Fruit fly (Drosophila melanogaster) whole organism, pupa: ENCODE results near the gene His3.3A.

Experiments
- CG10348 ChIP-seq: fragments of 200-800 bp; sonication (Bioruptor generic); IDR thresholded peaks from 2 replicates; pipeline ENCODE4 v1.3.6; 2022; ENCODE audit warnings: missing biosample characterization, missing genetic modification characterization
- CG12605 ChIP-seq: fragments of 200-800 bp; sonication (Bioruptor generic); IDR thresholded peaks from 2 replicates; pipeline ENCODE4 v1.3.6; 2022; ENCODE audit warnings: missing biosample characterization, missing genetic modification characterization
- CG15710 ChIP-seq: fragments of 200-800 bp; sonication (Bioruptor generic); optimal IDR thresholded peaks from 2 replicates; lab custom pipeline; 2018; ENCODE audit warnings: missing biosample characterization, mild to moderate bottlenecking, missing genetic modification characterization, moderate library complexity
- CG32121 ChIP-seq: fragments of 200-800 bp; sonication (Bioruptor generic); IDR thresholded peaks from 2 replicates; pipeline ENCODE4 v1.3.6; 2022; ENCODE audit warnings: missing biosample characterization, missing genetic modification characterization
- CG4496 ChIP-seq: fragments of 200-800 bp; sonication (Bioruptor generic); IDR thresholded peaks from 3 replicates; pipeline ENCODE4 v1.3.6; 2022; ENCODE audit warnings: missing biosample characterization, missing genetic modification characterization
- CG8159 ChIP-seq: fragments of 200-800 bp; sonication (Bioruptor generic); optimal IDR thresholded peaks from 3 replicates; lab custom pipeline; 2018; ENCODE audit warnings: missing biosample characterization, mild to moderate bottlenecking, missing genetic modification characterization, moderate library complexity
- CG8301 ChIP-seq: fragments of 200-800 bp; sonication (Bioruptor generic); optimal IDR thresholded peaks from 2 replicates; lab custom pipeline; 2018; ENCODE audit warnings: missing biosample characterization, mild to moderate bottlenecking, missing genetic modification characterization
- CG9948 ChIP-seq: fragments of 200-800 bp; sonication (Bioruptor generic); optimal IDR thresholded peaks from 2 replicates; lab custom pipeline; 2018; ENCODE audit warnings: missing biosample characterization, mild to moderate bottlenecking, missing genetic modification characterization, moderate library complexity
- EcR ChIP-seq: fragments of 200-800 bp; sonication (Bioruptor generic); optimal IDR thresholded peaks from 3 replicates; lab custom pipeline; 2019; ENCODE audit warnings: missing biosample characterization, missing genetic modification characterization, mild to moderate bottlenecking, moderate library complexity, missing genetic modification reagents
- Ets98B ChIP-seq: fragments of 200-800 bp; sonication (Bioruptor generic); IDR thresholded peaks from 2 replicates; pipeline ENCODE4 v1.3.6; 2022; ENCODE audit warnings: missing biosample characterization, missing genetic modification characterization
- Pif1A ChIP-seq: fragments of 200-800 bp; sonication (Bioruptor generic); optimal IDR thresholded peaks from 3 replicates; lab custom pipeline; 2016; ENCODE audit warnings: missing biosample characterization, missing genetic modification characterization
- Pif1B ChIP-seq: fragments of 200-800 bp; sonication (Bioruptor generic); optimal IDR thresholded peaks from 3 replicates; lab custom pipeline; 2016; ENCODE audit warnings: missing biosample characterization, missing genetic modification characterization
- Snoo ChIP-seq: fragments of 200-800 bp; sonication (Bioruptor generic); optimal IDR thresholded peaks from 3 replicates; lab custom pipeline; 2017; ENCODE audit warnings: missing biosample characterization, mild to moderate bottlenecking, missing genetic modification characterization, inconsistent platforms
- gl ChIP-seq: fragments of 200-800 bp; sonication (Bioruptor generic); optimal IDR thresholded peaks from 2 replicates; lab custom pipeline; 2018; ENCODE audit warnings: missing biosample characterization, mild to moderate bottlenecking, missing genetic modification characterization

DNA sequence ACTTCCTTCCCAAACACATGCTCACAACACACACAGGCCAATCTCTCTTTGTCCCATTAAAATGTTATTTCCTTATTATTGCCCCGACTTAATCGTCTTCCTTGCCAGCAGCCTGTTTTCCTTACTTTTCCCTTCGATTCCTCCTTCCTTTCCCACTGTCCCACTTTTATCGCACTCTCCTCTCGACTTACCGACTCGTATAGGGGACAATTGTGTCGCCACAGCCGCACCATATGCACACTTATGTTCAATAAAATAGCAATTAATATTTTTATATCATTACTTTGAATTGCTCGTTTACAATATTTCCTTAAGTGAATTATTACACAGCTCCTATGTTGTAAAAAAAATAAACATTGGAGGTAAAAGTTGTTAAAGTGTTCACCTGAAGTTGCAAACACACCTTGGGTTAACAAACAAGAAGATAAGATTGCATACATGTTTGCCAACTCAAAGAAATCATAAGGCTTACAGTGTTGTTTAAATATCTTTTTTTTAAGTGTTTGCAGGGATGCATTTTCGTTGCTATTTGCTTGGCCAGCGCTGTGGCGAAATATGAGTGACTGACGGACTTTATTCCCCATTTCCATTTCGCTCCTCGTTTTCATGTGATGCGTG, 32.2 kb downstream of the His3.3A start:
- TF ChIP-seq CG4496 (GFP tag; lab: Robert Waterston, UW), result peak; percentile 81
- TF ChIP-seq EcR (GFP tag; lab: Kevin White, UChicago), result peak; percentile 13
- TF ChIP-seq Pif1A (GFP tag; lab: Kevin White, UChicago), result peak; percentile 90
- peak; percentile 55 for TF ChIP-seq Ets98B (GFP tag; lab: Robert Waterston, UW)
- TF ChIP-seq gl (tag; lab: Kevin White, UChicago), result peak; percentile 72
- TF ChIP-seq CG9948, result peak; percentile 83
- TF ChIP-seq CG15710 (tag; lab: Kevin White, UChicago), result peak; percentile 85
- peak; percentile 87 for TF ChIP-seq CG8159
- TF ChIP-seq CG32121, result peak; percentile 62
- TF ChIP-seq CG8301 (tag; lab: Kevin White, UChicago), result peak; percentile 83
- peak; percentile 92 for TF ChIP-seq Pif1B
- TF ChIP-seq CG12605 (GFP tag; lab: Robert Waterston, UW), result peak; percentile 71
- peak; percentile 84 for TF ChIP-seq Snoo (tag; lab: Kevin White, UChicago)
- TF ChIP-seq CG10348, result no peak
